Worm (Caenorhabditis elegans): Measurements from ENCODE around the gene T26C5.2.

Gene T26C5.2

DNA sequence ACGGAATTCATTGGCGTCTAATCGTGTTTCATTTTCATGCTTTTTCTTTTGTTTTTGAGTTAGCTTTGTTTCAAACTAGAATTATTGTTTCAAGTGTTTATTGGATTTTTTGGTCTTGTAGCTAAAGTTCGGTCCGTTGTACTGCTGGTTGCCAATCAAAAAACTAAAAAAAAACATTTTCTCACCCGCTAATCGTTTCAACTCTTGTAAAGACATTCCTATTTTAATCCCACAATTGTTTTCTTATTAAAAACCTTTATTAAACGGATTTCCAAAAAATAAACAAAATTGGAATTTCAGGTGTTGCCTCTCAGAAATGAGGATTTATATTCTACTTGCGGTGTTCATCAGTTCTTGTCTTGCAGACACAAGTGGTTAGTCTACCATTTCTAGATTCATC, at the start of gene T26C5.2:
Gene T26C5.2 (plus strand): TSS at position 301 of the 400 bp plus-strand sequence.
- no peak for TF ChIP-seq cog-1 (tag; optimal IDR thresholded peaks at IDR 0.05)
- TF ChIP-seq T22C8.4 (GFP tag; IDR thresholded peaks at IDR 0.05) = no peak
- TF ChIP-seq flt-1 (GFP tag; IDR thresholded peaks at IDR 0.05) = no peak
- no peak for TF ChIP-seq ztf-23 (GFP tag; IDR thresholded peaks at IDR 0.05)
- no peak for TF ChIP-seq med-1 (GFP tag; optimal IDR thresholded peaks at IDR 0.05; ENCODE audit: insufficient read depth)
- TF ChIP-seq klf-2 (GFP tag; conservative IDR thresholded peaks at IDR 0.05) = no peak

DNA sequence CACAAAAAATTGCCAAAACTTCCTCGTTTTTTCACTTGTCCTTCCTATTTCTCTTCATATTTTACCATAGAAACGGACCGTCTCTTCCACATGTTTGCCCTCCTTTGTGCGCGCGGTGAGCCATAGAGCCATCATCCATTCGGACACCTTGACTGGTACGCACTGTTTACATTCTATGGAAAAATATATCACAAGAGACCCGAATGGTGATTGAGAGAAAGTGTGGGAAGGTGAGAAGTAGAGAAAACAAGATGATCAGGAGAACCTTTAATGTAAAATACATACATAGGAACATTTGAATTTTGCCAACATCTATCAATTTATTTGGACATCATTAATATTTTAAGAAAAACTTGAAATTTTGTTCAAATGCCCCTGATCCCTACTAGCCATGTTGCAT, 47.1 kb upstream of the T26C5.2 start:
- no peak for TF ChIP-seq ztf-29 (GFP tag; IDR thresholded peaks at IDR 0.05)
- TF ChIP-seq T22C8.4 (GFP tag; IDR thresholded peaks at IDR 0.05) = no peak
- no peak for TF ChIP-seq flt-1 (GFP tag; IDR thresholded peaks at IDR 0.05)
- no peak for TF ChIP-seq med-1 (GFP tag; optimal IDR thresholded peaks at IDR 0.05; ENCODE audit: insufficient read depth)
- TF ChIP-seq ref-1 (GFP tag; conservative IDR thresholded peaks at IDR 0.05) = no peak
- no peak for TF ChIP-seq klf-2 (GFP tag; conservative IDR thresholded peaks at IDR 0.05)
- no peak for TF ChIP-seq ztf-23 (GFP tag; IDR thresholded peaks at IDR 0.05)

DNA sequence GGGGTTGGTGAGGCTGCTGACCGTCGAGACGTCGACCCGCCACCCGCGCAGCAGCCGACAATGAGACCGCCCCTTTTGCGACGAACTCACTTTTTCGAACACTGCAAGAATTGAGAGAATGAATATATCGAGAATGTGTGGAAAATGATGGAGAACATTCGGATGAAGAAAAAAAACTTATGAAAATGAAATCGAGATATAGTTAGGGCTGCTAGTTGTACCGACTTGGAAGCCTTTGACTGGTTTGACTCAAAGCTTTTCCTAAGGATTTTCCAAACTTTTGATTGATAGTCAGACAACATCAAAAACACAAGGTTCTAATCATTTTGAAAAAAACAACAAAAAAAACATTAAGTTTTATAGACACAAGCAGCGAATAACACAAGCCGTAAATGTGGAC, 44.6 kb upstream of the T26C5.2 start, which contains the start of gene sym-2:
Gene sym-2 (minus strand): TSS at position 101 of the 400 bp plus-strand sequence.
- no peak for TF ChIP-seq cog-1 (tag; optimal IDR thresholded peaks at IDR 0.05)
- no peak for TF ChIP-seq ztf-23 (GFP tag; IDR thresholded peaks at IDR 0.05)
- no peak for TF ChIP-seq klf-2 (GFP tag; conservative IDR thresholded peaks at IDR 0.05)
- no peak for TF ChIP-seq med-1 (GFP tag; optimal IDR thresholded peaks at IDR 0.05; ENCODE audit: insufficient read depth)
- no peak for TF ChIP-seq flt-1 (GFP tag; IDR thresholded peaks at IDR 0.05)
- no peak for TF ChIP-seq tab-1 (GFP tag; IDR thresholded peaks at IDR 0.05)
- TF ChIP-seq T22C8.4 (GFP tag; IDR thresholded peaks at IDR 0.05) = no peak
- no peak for TF ChIP-seq ref-1 (GFP tag; conservative IDR thresholded peaks at IDR 0.05)
- TF ChIP-seq ztf-29 (GFP tag; IDR thresholded peaks at IDR 0.05) = no peak

DNA sequence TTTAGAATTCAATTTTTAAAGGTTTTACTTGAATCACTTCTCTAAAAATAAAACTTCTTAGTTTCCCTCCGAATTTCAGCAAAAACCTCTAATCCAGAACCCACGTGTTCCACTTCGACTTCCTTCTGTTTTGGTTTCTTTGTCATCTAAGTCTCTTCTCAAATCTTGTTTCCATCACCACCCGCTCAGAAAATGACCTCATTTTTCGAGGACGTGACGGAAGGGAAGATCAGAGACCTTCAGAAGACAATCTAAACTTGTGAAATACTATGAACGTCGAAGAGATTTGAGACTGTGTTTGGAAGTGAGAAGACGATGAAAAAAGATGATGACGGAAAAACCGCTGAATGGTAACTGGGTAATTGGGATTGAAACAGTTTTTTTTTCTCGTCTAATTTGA, 43.4 kb upstream of the T26C5.2 start:
- TF ChIP-seq klf-2 (GFP tag; conservative IDR thresholded peaks at IDR 0.05) = no peak
- TF ChIP-seq cog-1 (tag; optimal IDR thresholded peaks at IDR 0.05) = no peak
- TF ChIP-seq tab-1 (GFP tag; IDR thresholded peaks at IDR 0.05) = no peak
- no peak for TF ChIP-seq med-1 (GFP tag; optimal IDR thresholded peaks at IDR 0.05; ENCODE audit: insufficient read depth)
- no peak for TF ChIP-seq ztf-29 (GFP tag; IDR thresholded peaks at IDR 0.05)
- TF ChIP-seq ref-1 (GFP tag; conservative IDR thresholded peaks at IDR 0.05) = no peak
- TF ChIP-seq T22C8.4 (GFP tag; IDR thresholded peaks at IDR 0.05) = no peak
- TF ChIP-seq flt-1 (GFP tag; IDR thresholded peaks at IDR 0.05) = no peak
- no peak for TF ChIP-seq ztf-23 (GFP tag; IDR thresholded peaks at IDR 0.05)

DNA sequence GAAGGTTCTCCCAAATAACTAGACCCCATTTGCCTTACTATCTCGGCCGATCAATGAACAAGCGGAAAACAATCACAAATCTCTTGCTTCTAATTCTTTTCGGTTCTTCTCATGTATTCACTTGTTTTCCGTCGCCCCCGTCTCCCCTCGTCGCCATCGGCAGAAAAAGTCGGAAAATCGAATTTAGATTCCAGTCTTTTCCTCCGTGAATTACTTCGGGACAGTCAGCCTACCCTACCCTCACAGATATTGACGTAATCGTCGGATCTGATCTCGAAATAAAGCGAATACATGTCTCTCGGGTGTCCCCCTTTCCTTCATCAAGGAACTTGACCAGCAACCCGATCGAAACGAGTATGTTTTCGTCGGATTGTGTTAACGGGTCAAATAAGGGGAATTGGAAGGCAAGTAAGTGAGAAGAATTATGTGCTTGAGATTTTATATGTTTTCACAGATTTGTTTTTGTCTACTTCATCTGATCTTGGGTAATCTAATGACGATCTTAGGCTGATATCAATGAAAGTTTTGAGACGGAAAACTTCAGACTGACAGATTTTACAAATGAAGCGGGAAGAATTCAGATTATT, 42.4 kb upstream of the T26C5.2 start:
- no peak for TF ChIP-seq ref-1 (GFP tag; conservative IDR thresholded peaks at IDR 0.05)
- TF ChIP-seq ztf-29 (GFP tag; IDR thresholded peaks at IDR 0.05) = no peak
- TF ChIP-seq flt-1 (GFP tag; IDR thresholded peaks at IDR 0.05) = no peak
- TF ChIP-seq tab-1 (GFP tag; IDR thresholded peaks at IDR 0.05) = no peak
- no peak for TF ChIP-seq cog-1 (tag; optimal IDR thresholded peaks at IDR 0.05)
- TF ChIP-seq ztf-23 (GFP tag; IDR thresholded peaks at IDR 0.05) = no peak
- TF ChIP-seq klf-2 (GFP tag; conservative IDR thresholded peaks at IDR 0.05) = no peak
- no peak for TF ChIP-seq med-1 (GFP tag; optimal IDR thresholded peaks at IDR 0.05; ENCODE audit: insufficient read depth)
- TF ChIP-seq T22C8.4 (GFP tag; IDR thresholded peaks at IDR 0.05) = no peak

DNA sequence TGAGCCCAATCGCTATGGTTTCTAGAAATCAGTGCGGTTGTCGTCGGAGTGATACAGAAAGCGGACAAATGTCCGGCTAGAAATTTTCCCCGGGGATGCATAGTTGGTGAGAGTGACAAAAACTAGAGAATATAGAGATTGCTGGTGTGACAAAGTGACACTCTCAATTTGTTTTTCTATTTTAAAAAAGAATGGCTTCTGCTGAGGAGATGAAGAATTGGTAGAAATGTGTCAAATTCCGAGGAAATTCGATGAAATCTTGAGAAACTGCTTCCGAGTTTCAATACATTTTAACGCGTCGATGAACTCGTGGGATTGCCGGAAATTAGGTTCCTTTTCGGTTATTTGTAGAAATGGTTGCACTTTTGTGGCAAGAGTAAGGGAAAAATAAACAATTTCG, 38.8 kb upstream of the T26C5.2 start, which contains the start of gene twk-4:
Gene twk-4 (minus strand): TSS at position 101 of the 400 bp plus-strand sequence.
- TF ChIP-seq klf-2 (GFP tag; conservative IDR thresholded peaks at IDR 0.05) (no peak), ztf-29 (GFP tag; IDR thresholded peaks at IDR 0.05) (no peak), tab-1 (GFP tag; IDR thresholded peaks at IDR 0.05) (no peak), ref-1 (GFP tag; conservative IDR thresholded peaks at IDR 0.05) (no peak), med-1 (GFP tag; optimal IDR thresholded peaks at IDR 0.05; ENCODE audit: insufficient read depth) (no peak), flt-1 (GFP tag; IDR thresholded peaks at IDR 0.05) (no peak), ztf-23 (GFP tag; IDR thresholded peaks at IDR 0.05) (no peak), cog-1 (tag; optimal IDR thresholded peaks at IDR 0.05) (no peak), T22C8.4 (GFP tag; IDR thresholded peaks at IDR 0.05) (no peak)

DNA sequence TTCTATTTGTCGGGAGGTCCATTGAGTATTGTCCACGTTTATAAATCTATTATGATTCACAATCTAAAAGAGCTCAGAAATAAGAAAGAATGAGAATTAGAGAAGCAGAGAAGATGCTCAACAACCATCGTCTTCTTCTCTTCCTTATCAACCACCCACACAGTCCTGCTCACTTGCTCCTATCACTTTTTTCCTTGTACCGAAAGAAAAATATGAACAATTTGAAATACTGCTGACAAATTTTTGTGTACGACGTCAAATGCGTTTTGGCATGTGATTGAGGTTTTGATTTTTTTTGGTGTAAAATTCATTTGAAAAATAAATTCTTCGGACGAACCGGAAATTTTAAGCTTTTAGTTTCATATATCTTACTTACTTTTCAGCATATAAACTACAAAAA, 36.7 kb upstream of the T26C5.2 start:
- TF ChIP-seq tab-1 (GFP tag; IDR thresholded peaks at IDR 0.05) = no peak

DNA sequence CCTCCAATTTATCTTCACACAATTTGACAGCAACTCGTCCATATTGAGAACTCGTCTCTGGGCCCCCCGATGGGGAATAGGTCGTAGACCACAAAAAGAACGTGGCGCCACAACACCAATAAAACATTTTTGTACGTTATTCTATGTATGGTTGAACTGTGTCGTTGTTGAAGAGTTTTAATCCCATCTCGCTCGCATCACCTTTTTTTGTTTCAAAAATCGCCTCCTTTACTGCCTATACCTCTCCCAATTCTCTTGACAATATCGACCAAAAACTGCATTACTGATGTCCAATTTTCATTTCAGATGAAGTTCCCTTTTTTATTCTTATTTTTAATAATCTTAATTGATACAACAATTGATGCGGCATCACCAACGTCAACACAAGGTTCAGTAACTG, 35.8 kb upstream of the T26C5.2 start, which contains the start of gene let-23:
Gene let-23 (plus strand): TSS at position 301 of the 400 bp plus-strand sequence.
- TF ChIP-seq med-1 (GFP tag; optimal IDR thresholded peaks at IDR 0.05; ENCODE audit: insufficient read depth) (no peak), ref-1 (GFP tag; conservative IDR thresholded peaks at IDR 0.05) (no peak), ztf-29 (GFP tag; IDR thresholded peaks at IDR 0.05) (no peak), tab-1 (GFP tag; IDR thresholded peaks at IDR 0.05) (no peak), T22C8.4 (GFP tag; IDR thresholded peaks at IDR 0.05) (no peak), ztf-23 (GFP tag; IDR thresholded peaks at IDR 0.05) (no peak), cog-1 (tag; optimal IDR thresholded peaks at IDR 0.05) (no peak), klf-2 (GFP tag; conservative IDR thresholded peaks at IDR 0.05) (no peak), flt-1 (GFP tag; IDR thresholded peaks at IDR 0.05) (no peak)

DNA sequence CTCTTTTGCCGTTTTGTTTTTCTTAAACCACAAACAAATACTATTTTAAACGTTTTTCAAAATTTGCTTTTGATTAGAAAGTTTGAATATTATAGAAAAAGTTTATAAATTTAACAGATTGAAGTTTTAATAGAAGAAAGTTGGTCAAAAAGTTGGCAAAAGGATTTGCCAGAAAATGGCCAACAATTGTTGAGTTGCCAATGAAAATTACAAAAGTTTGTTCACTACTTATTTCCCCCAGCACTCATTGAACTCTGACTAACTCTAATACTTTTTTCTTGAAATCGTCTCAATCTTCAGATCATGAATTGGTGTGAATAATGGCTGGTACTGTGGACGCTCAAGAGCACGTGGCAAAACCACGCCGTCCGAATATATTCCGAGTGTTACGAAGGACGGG, 22.9 kb upstream of the T26C5.2 start, which contains the start of gene ZK1067.4:
Gene ZK1067.4 (plus strand): TSS at position 301 of the 400 bp plus-strand sequence.
- TF ChIP-seq ref-1 (GFP tag; conservative IDR thresholded peaks at IDR 0.05) = no peak
- TF ChIP-seq tab-1 (GFP tag; IDR thresholded peaks at IDR 0.05) = no peak
- TF ChIP-seq cog-1 (tag; optimal IDR thresholded peaks at IDR 0.05) = no peak
- no peak for TF ChIP-seq med-1 (GFP tag; optimal IDR thresholded peaks at IDR 0.05; ENCODE audit: insufficient read depth)
- TF ChIP-seq klf-2 (GFP tag; conservative IDR thresholded peaks at IDR 0.05) = no peak
- no peak for TF ChIP-seq ztf-23 (GFP tag; IDR thresholded peaks at IDR 0.05)
- no peak for TF ChIP-seq ztf-29 (GFP tag; IDR thresholded peaks at IDR 0.05)

DNA sequence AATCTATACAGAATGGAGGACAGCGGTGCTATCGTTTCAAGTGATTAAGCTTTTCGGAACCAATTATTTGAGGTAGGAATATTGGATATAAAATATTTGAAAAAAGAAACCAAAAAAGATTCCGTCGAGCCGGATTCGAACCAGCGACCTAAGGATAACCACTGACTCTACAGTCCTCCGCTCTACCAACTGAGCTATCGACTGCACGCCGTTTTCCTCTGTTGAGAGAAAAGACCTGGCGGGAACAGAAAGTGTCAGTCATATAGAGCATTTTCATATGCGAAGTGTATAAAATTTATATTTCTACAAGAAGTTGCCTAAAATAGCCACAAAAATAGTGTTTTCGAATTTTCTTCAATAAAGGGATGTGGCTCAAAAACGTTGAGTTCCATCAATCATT, 21.3 kb upstream of the T26C5.2 start:
- no peak for TF ChIP-seq ztf-23 (GFP tag; IDR thresholded peaks at IDR 0.05)
- no peak for TF ChIP-seq flt-1 (GFP tag; IDR thresholded peaks at IDR 0.05)
- no peak for TF ChIP-seq klf-2 (GFP tag; conservative IDR thresholded peaks at IDR 0.05)
- TF ChIP-seq cog-1 (tag; optimal IDR thresholded peaks at IDR 0.05) = no peak

All from whole organism, midembryonic.